Fruit fly (Drosophila melanogaster) whole organism: ENCODE results near the gene endos.

ENCODE experiments used
- CG8478 ChIP-seq: fragments of >200 bp; optimal IDR thresholded peaks from 2 replicates; lab custom pipeline; 2018; ENCODE audit warnings: inconsistent platforms
- EcR ChIP-seq, 2 experiments: fragments of >200 bp; optimal IDR thresholded peaks; 2 replicates each; lab custom pipeline; 2017; ENCODE audit warnings: missing biosample characterization in 2 of 2, missing genetic modification characterization in 2 of 2, missing genetic modification reagents in 2 of 2
- pan ChIP-seq: fragments of >200 bp; optimal IDR thresholded peaks from 2 replicates; lab custom pipeline; 2017
- psq ChIP-seq: fragments of >200 bp; optimal IDR thresholded peaks from 2 replicates; lab custom pipeline; 2017
- usp ChIP-seq: fragments of >200 bp; optimal IDR thresholded peaks from 2 replicates; lab custom pipeline; 2017; ENCODE audit warnings: missing biosample characterization, missing genetic modification characterization, mixed read lengths

DNA sequence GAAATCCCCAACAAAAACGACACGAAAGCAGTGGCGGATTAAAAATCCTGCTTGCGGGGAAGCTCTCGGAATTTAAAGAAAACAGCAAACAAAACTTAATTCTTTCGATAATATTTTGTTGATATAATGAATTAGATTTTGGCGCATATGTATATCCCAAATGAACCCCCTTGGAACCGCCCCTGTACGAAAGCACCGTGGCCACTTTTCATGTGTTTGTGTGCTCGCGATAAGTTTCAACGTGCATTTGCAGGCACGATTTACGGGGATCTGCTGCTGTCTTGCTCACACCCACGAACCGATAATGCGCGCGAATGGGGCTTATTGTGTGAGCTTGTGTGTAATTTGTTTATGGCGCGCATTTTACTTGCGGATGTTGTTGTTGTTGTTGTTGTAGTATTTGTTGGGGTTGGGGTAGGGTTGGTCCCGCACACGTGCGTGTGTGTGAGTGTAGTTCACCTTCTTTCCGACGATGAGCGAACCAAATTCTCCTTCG is 26.5 kb downstream of the endos start:
- TF ChIP-seq CG8478 (peak; percentile 39), pan (lab: Kevin White, UChicago) (no peak), EcR (GFP tag; optimal IDR thresholded peaks at IDR 0.05; lab: Kevin White, UChicago) (no peak), psq (no peak), usp (GFP tag; lab: Kevin White, UChicago) (no peak)
